Fruit fly (Drosophila melanogaster) whole organism, pupa: Measurements from ENCODE around the gene RpS3A.

Source experiments
- EcR ChIP-seq: fragments of 200-800 bp; sonication (Bioruptor generic); optimal IDR thresholded peaks from 3 replicates; lab custom pipeline; 2019; ENCODE audit warnings: missing biosample characterization, missing genetic modification characterization, mild to moderate bottlenecking, moderate library complexity, missing genetic modification reagents
- Pif1B ChIP-seq: fragments of 200-800 bp; sonication (Bioruptor generic); optimal IDR thresholded peaks from 3 replicates; lab custom pipeline; 2016; ENCODE audit warnings: missing biosample characterization, missing genetic modification characterization
- fd96Ca ChIP-seq: fragments of 200-800 bp; sonication (Bioruptor generic); IDR thresholded peaks from 3 replicates; pipeline ENCODE4 v1.3.6; 2022; ENCODE audit warnings: missing biosample characterization, missing genetic modification characterization
- gl ChIP-seq: fragments of 200-800 bp; sonication (Bioruptor generic); optimal IDR thresholded peaks from 2 replicates; lab custom pipeline; 2018; ENCODE audit warnings: missing biosample characterization, mild to moderate bottlenecking, missing genetic modification characterization

RpS3A gene

dm6 chr4:42352-42751 lies 24.7 kb downstream of the RpS3A start:
- no peak for TF ChIP-seq fd96Ca (GFP tag; lab: Robert Waterston, UW)
- TF ChIP-seq EcR (GFP tag; lab: Kevin White, UChicago), result no peak
- no peak for TF ChIP-seq gl (tag; lab: Kevin White, UChicago)
- TF ChIP-seq Pif1B (GFP tag; lab: Kevin White, UChicago), result no peak
